Fruit fly (Drosophila melanogaster): ENCODE data around the gene Srp72.

The Srp72 gene

DNA sequence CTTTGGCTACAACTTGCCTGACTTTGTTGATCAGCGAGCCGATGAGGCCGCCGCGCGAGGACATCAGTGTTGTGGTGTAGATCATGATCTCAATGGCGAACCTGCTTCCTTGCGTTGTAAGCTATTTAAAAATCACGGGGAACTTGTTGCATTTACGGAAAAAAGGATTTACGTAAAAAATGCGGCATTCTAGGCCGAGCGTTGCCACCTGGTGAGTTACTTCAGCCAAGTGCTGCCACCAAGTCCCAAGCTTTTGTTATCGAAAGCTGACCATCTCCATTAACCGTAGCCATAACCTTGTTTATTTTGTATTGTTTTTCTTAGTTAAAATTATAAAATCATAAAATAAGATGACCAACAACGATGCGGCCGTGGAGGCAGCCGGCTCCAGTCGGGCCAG, 11.7 kb upstream of the Srp72 start, which contains the start of the genes TFAM and CG5412 (continued):
- no peak for TF ChIP-seq TFAM (GFP tag; optimal IDR thresholded peaks at IDR 0.05)
- no peak for TF ChIP-seq CG18262 (tag; optimal IDR thresholded peaks at IDR 0.05)
- TF ChIP-seq CG1603 (tag; optimal IDR thresholded peaks at IDR 0.05): peak; percentile 50
- TF ChIP-seq CG17385 (GFP tag; optimal IDR thresholded peaks at IDR 0.05): no peak
- no peak for TF ChIP-seq CG8765 (GFP tag; IDR thresholded peaks at IDR 0.05)
- no peak for TF ChIP-seq Ptx1 (GFP tag; IDR thresholded peaks at IDR 0.05)
- TF ChIP-seq abd-A (tag; optimal IDR thresholded peaks at IDR 0.05): no peak
- peak; percentile 55 for TF ChIP-seq trem (tag; optimal IDR thresholded peaks at IDR 0.05)
- no peak for TF ChIP-seq zfh2 (GFP tag; optimal IDR thresholded peaks at IDR 0.05)
- TF ChIP-seq CG4707 (GFP tag; optimal IDR thresholded peaks at IDR 0.05): no peak
- no peak for TF ChIP-seq bowl (GFP tag; IDR thresholded peaks at IDR 0.05)
- no peak for TF ChIP-seq D19A (tag; optimal IDR thresholded peaks at IDR 0.05)
- TF ChIP-seq CG15514 (GFP tag; optimal IDR thresholded peaks at IDR 0.05): no peak
- peak; percentile 33; the same call in 1 of the 2 replicates for TF ChIP-seq unc-4 (GFP tag; IDR thresholded peaks at IDR 0.05; ENCODE audit: partially characterized antibody)
- peak; percentile 32 for TF ChIP-seq CG9797 (GFP tag; optimal IDR thresholded peaks at IDR 0.05)
- peak; percentile 2 for TF ChIP-seq gfzf (GFP tag; optimal IDR thresholded peaks at IDR 0.05)
- TF ChIP-seq CG1024 (GFP tag; IDR thresholded peaks at IDR 0.05): no peak
- TF ChIP-seq Awh (GFP tag; IDR thresholded peaks at IDR 0.05): no peak
- no peak for TF ChIP-seq usp (GFP tag; optimal IDR thresholded peaks at IDR 0.05)
- TF ChIP-seq CG6654 (GFP tag; optimal IDR thresholded peaks at IDR 0.05): no peak
- no peak for TF ChIP-seq CG32772 (GFP tag; IDR thresholded peaks at IDR 0.05)
- peak; percentile 56; the same call in 1 of the 2 replicates for TF ChIP-seq E2f2 (GFP tag; IDR thresholded peaks at IDR 0.05)
- TF ChIP-seq ttk (GFP tag; IDR thresholded peaks at IDR 0.05): no peak
- TF ChIP-seq CG17912 (GFP tag; optimal IDR thresholded peaks at IDR 0.05): no peak
- TF ChIP-seq CG3995 (GFP tag; optimal IDR thresholded peaks at IDR 0.05): peak; percentile 13
- TF ChIP-seq hth (optimal IDR thresholded peaks at IDR 0.05): no peak
- TF ChIP-seq Hr39 (optimal IDR thresholded peaks at IDR 0.05): no peak
- no peak for TF ChIP-seq CG4424 (GFP tag; optimal IDR thresholded peaks at IDR 0.05)
- TF ChIP-seq h (optimal IDR thresholded peaks at IDR 0.05): no peak
- no peak for TF ChIP-seq CG16863 (GFP tag; optimal IDR thresholded peaks at IDR 0.05)
- TF ChIP-seq CG5953 (GFP tag; IDR thresholded peaks at IDR 0.05): no peak
- no peak for TF ChIP-seq Dfd (GFP tag; optimal IDR thresholded peaks at IDR 0.05)
- TF ChIP-seq CG17361 (GFP tag; IDR thresholded peaks at IDR 0.05): no peak
- no peak for TF ChIP-seq CG8290 (GFP tag; optimal IDR thresholded peaks at IDR 0.05)
- TF ChIP-seq CG8290 (tag; optimal IDR thresholded peaks at IDR 0.05): no peak
- 0 out of 3 replicates have a peak, but pooled peaks have one; percentile 9 for TF ChIP-seq ci (GFP tag; IDR thresholded peaks at IDR 0.05)
- TF ChIP-seq CG4820 (GFP tag; optimal IDR thresholded peaks at IDR 0.05): no peak
- peak; percentile 96 for TF ChIP-seq bigmax (GFP tag; optimal IDR thresholded peaks at IDR 0.05)
- TF ChIP-seq ken (GFP tag; IDR thresholded peaks at IDR 0.05): no peak
- TF ChIP-seq chif (GFP tag; optimal IDR thresholded peaks at IDR 0.05): no peak
- TF ChIP-seq Sry-δ (GFP tag; optimal IDR thresholded peaks at IDR 0.05): peak; percentile 83
- peak; percentile 45; the same call in 2 of the 3 replicates for TF ChIP-seq CG6791 (GFP tag; IDR thresholded peaks at IDR 0.05; ENCODE audit: partially characterized antibody)
- TF ChIP-seq CG14860 (GFP tag; IDR thresholded peaks at IDR 0.05; ENCODE audit: partially characterized antibody): no peak
- TF ChIP-seq pros (GFP tag; optimal IDR thresholded peaks at IDR 0.05): no peak
- no peak for TF ChIP-seq dmrt11E (tag; optimal IDR thresholded peaks at IDR 0.05)
- TF ChIP-seq Chrac-16 (GFP tag; optimal IDR thresholded peaks at IDR 0.05): no peak
- peak; percentile 83 for TF ChIP-seq sens (GFP tag)
- TF ChIP-seq CG3847 (GFP tag; IDR thresholded peaks at IDR 0.05): peak; percentile 37; the same call in 1 of the 2 replicates
- TF ChIP-seq psq (GFP tag; optimal IDR thresholded peaks at IDR 0.05): no peak
- peak; percentile 14 for TF ChIP-seq nmo (GFP tag; optimal IDR thresholded peaks at IDR 0.05)
- TF ChIP-seq MTF-1 (GFP tag; optimal IDR thresholded peaks at IDR 0.05; ENCODE audit: borderline replicate concordance): no peak
- peak in 1 of 2 experiments; percentile 91 for TF ChIP-seq Pdp1 (GFP tag; optimal IDR thresholded peaks at IDR 0.05)
- no peak for TF ChIP-seq gsb (GFP tag; IDR thresholded peaks at IDR 0.05)
- no peak for TF ChIP-seq CTCF (GFP tag; optimal IDR thresholded peaks at IDR 0.05)
